Fruit fly (Drosophila melanogaster) whole organism: ENCODE measurements around the gene CG34313.
A peak's percentile ranks its signal among the peaks of the same experiment; 100 is the strongest.

Experiments used
- EcR ChIP-seq, 2 experiments: fragments of >200 bp; optimal IDR thresholded peaks; 2 replicates each; lab custom pipeline; 2017; ENCODE audit warnings: missing biosample characterization in 2 of 2, missing genetic modification characterization in 2 of 2, missing genetic modification reagents in 2 of 2
- pan ChIP-seq: fragments of >200 bp; optimal IDR thresholded peaks from 2 replicates; lab custom pipeline; 2017
- psq ChIP-seq: fragments of >200 bp; optimal IDR thresholded peaks from 2 replicates; lab custom pipeline; 2017

dm6 chr2L:16858466-16859007 is 20.8 kb upstream of the CG34313 start, which contains the start of gene CG31809:
- TF ChIP-seq psq (lab: Kevin White, UChicago) (no peak), EcR (GFP tag; optimal IDR thresholded peaks at IDR 0.05; lab: Kevin White, UChicago) (no peak), pan (peak; percentile 40)
